Worm (Caenorhabditis elegans) whole organism, midembryonic: ENCODE measurements around the gene pcyt-1.

Experiments
- T22C8.4 ChIP-seq: fragments of 200-800 bp; sonication (Bioruptor generic); IDR thresholded peaks from 2 replicates; pipeline ENCODE4 v1.3.6; 2022; ENCODE audit warnings: missing genetic modification characterization, missing compliant biosample characterization
- cog-1 ChIP-seq: sonication (generic microtip); optimal IDR thresholded peaks from 2 replicates; lab custom pipeline; 2016; ENCODE audit warnings: missing genetic modification characterization, missing compliant biosample characterization
- flt-1 ChIP-seq: fragments of 200-800 bp; sonication (Bioruptor generic); IDR thresholded peaks from 2 replicates; pipeline ENCODE4 v1.3.6; 2022; ENCODE audit warnings: missing genetic modification characterization, missing compliant biosample characterization
- klf-2 ChIP-seq: fragments of 200-800 bp; sonication (Bioruptor generic); conservative IDR thresholded peaks from 2 replicates; pipeline ENCODE4 v1.3.6; 2022; ENCODE audit warnings: missing genetic modification reagents, missing genetic modification characterization, missing compliant biosample characterization
- med-1 ChIP-seq: sonication (generic microtip); optimal IDR thresholded peaks from 2 replicates; lab custom pipeline; 2017; ENCODE audit warnings: missing genetic modification characterization, mild to moderate bottlenecking, missing compliant biosample characterization, antibody characterized with exemption, missing genetic modification reagents; ENCODE audit not compliant: insufficient read depth
- ref-1 ChIP-seq: fragments of 200-800 bp; sonication (Bioruptor generic); conservative IDR thresholded peaks from 2 replicates; pipeline ENCODE4 v1.3.6; 2022; ENCODE audit warnings: missing genetic modification reagents, missing genetic modification characterization, missing compliant biosample characterization
- tab-1 ChIP-seq: fragments of 200-800 bp; sonication (Bioruptor generic); IDR thresholded peaks from 2 replicates; pipeline ENCODE4 v1.3.6; 2022; ENCODE audit warnings: missing genetic modification characterization, missing compliant biosample characterization
- ztf-23 ChIP-seq: fragments of 200-800 bp; sonication (Bioruptor generic); IDR thresholded peaks from 2 replicates; pipeline ENCODE4 v1.3.6; 2022; ENCODE audit warnings: missing genetic modification reagents, missing genetic modification characterization, missing compliant biosample characterization
- ztf-29 ChIP-seq: fragments of 200-800 bp; sonication (Bioruptor generic); IDR thresholded peaks from 2 replicates; pipeline ENCODE4 v1.3.6; 2022; ENCODE audit warnings: missing genetic modification reagents, missing genetic modification characterization, missing compliant biosample characterization

Gene pcyt-1

ce11 chrX:7540033-7540432, 32.1 kb upstream of the pcyt-1 start, which contains the start of gene glb-16:
glb-16 (minus strand) TSS chrX:7540133.
- TF ChIP-seq cog-1 (tag; lab: Kevin White, UChicago): no peak
- TF ChIP-seq klf-2 (GFP tag; lab: Robert Waterston, UW): no peak
- no peak for TF ChIP-seq ztf-29 (GFP tag; lab: Robert Waterston, UW)
- no peak for TF ChIP-seq tab-1 (GFP tag; lab: Robert Waterston, UW)
- TF ChIP-seq ztf-23 (GFP tag; lab: Robert Waterston, UW): no peak
- no peak for TF ChIP-seq med-1
- TF ChIP-seq ref-1 (GFP tag; lab: Robert Waterston, UW): no peak
- TF ChIP-seq flt-1: no peak
- no peak for TF ChIP-seq T22C8.4 (GFP tag; lab: Robert Waterston, UW)

ce11 chrX:7541078-7541477, 31.1 kb upstream of the pcyt-1 start:
- TF ChIP-seq ref-1 (GFP tag; lab: Robert Waterston, UW) (no peak), klf-2 (GFP tag; lab: Robert Waterston, UW) (no peak), ztf-29 (GFP tag; lab: Robert Waterston, UW) (no peak), ztf-23 (GFP tag; lab: Robert Waterston, UW) (no peak), tab-1 (GFP tag; lab: Robert Waterston, UW) (no peak), T22C8.4 (GFP tag; lab: Robert Waterston, UW) (no peak), cog-1 (tag; lab: Kevin White, UChicago) (no peak), med-1 (no peak), flt-1 (no peak)

- TF ChIP-seq flt-1 (no peak), T22C8.4 (GFP tag; lab: Robert Waterston, UW) (no peak), cog-1 (tag; lab: Kevin White, UChicago) (no peak), med-1 (no peak), ztf-29 (GFP tag; lab: Robert Waterston, UW) (no peak), klf-2 (GFP tag; lab: Robert Waterston, UW) (no peak), tab-1 (GFP tag; lab: Robert Waterston, UW) (no peak), ref-1 (GFP tag; lab: Robert Waterston, UW) (no peak)
Measured at ce11 chrX:7546509-7546908, 25.6 kb upstream of the pcyt-1 start, which contains the start of gene col-174. col-174 (plus strand) TSS chrX:7546809.

DNA sequence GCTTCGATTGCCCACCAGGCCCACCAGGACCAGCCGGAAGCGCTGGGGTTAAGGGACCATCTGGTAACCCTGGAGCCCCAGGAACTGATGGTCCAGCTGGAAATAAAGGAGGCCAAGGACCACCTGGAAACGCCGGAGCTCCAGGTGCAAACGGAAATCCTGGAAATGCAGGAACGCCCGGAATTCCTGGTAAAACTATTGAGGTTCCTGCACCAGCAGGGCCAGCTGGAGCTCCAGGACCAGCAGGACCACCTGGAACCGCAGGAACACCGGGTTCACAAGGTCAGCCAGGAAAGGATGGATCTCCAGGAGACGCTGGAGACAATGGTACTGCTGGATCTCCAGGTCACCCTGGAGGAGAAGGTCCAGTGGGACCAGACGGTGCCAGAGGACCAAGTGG, 24.5 kb upstream of the pcyt-1 start:
- no peak for TF ChIP-seq tab-1 (GFP tag; lab: Robert Waterston, UW)

DNA sequence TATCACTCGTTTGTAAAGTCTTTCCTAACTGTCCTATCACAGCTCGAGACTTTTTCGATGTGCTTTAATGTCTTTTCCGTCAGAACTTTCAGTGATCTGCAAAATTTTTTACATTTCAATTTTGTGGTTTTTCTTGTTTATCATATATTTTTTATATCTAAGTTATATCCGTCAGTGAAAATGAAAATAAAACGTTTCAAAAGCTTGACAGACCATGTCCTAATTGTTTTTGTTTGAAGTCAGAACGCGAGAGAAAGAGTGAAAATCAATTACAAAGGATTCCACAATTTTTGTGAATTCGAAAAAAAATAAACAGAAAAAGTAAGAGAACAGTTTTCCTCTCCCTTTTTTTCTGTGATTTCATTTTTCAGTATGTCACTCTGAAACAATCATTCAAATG, 24.0 kb upstream of the pcyt-1 start, which contains the start of gene F46C8.1:
F46C8.1 (plus strand) TSS at position 301 of the 400 bp plus-strand sequence.
- TF ChIP-seq ztf-29 (GFP tag; lab: Robert Waterston, UW) (no peak), cog-1 (tag; lab: Kevin White, UChicago) (no peak), klf-2 (GFP tag; lab: Robert Waterston, UW) (no peak), ref-1 (GFP tag; lab: Robert Waterston, UW) (no peak), med-1 (no peak), tab-1 (GFP tag; lab: Robert Waterston, UW) (no peak), flt-1 (no peak), T22C8.4 (GFP tag; lab: Robert Waterston, UW) (no peak)

DNA sequence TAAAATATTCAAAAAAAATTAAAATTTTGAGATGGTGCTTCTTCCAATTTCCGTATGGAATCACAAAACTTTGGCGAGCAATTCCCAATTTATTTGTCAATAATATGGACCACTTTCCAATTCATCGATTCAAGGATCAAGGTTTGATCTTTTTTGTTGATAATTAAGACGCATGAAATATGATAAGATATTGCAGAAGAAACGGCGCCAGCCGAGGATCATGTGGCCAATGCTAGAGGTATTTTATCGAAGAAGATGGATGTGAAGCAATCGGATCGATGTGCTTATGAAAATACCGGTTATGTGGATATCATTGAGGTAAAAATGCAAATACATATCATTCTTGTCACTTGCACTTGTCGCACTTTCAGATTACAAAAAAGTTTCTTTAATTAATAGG, 21.7 kb upstream of the pcyt-1 start:
- no peak for TF ChIP-seq T22C8.4 (GFP tag; lab: Robert Waterston, UW)
- no peak for TF ChIP-seq flt-1
- TF ChIP-seq ztf-23 (GFP tag; lab: Robert Waterston, UW): no peak
- TF ChIP-seq tab-1 (GFP tag; lab: Robert Waterston, UW): no peak
- TF ChIP-seq ztf-29 (GFP tag; lab: Robert Waterston, UW): no peak
- TF ChIP-seq cog-1 (tag; lab: Kevin White, UChicago): no peak
- no peak for TF ChIP-seq med-1
- TF ChIP-seq ref-1 (GFP tag; lab: Robert Waterston, UW): no peak
- TF ChIP-seq klf-2 (GFP tag; lab: Robert Waterston, UW): no peak

DNA sequence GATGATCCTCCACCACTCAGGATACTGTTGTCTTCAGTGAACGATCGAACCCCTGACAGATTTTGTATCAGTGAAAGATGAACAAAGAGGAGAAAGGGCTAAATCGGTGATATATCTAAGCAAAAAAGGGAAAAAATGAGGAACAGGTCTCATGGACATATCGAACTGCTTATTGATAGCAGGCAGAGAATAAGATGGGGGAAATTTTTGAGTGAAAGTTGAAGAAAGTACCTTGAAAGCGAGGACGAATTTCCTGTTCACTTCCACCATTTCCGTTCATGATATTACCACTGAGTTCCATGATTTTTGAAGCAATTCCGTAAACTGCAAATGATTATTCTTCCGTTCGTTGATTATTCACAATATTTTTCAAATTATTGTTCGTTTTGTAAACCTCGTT, 18.8 kb upstream of the pcyt-1 start:
- no peak for TF ChIP-seq T22C8.4 (GFP tag; lab: Robert Waterston, UW)
- TF ChIP-seq klf-2 (GFP tag; lab: Robert Waterston, UW): no peak

DNA sequence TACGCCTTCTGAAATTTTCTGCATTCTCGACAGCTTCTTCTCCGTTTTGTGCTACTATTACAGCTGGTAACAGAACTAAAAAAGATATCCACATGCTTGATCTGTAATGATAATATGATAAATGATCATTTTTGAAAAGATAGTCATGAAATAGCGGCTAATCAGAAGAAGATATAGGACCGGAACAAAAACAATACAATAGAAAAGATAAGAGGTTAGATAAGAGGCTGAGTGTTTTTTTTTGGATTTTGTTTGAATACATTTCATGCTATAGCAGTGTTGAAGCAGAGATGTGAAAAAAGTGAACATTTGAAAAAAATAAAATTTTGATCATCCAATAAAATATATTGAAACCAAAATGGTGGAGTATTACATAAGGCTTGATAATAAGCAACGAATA, 17.8 kb upstream of the pcyt-1 start, which contains the start of gene F46C8.8:
F46C8.8 (minus strand) TSS at position 101 of the 400 bp plus-strand sequence.
- no peak for TF ChIP-seq flt-1
- TF ChIP-seq cog-1 (tag; lab: Kevin White, UChicago): no peak
- TF ChIP-seq T22C8.4 (GFP tag; lab: Robert Waterston, UW): no peak
- no peak for TF ChIP-seq ztf-23 (GFP tag; lab: Robert Waterston, UW)
- TF ChIP-seq tab-1 (GFP tag; lab: Robert Waterston, UW): no peak
- TF ChIP-seq ztf-29 (GFP tag; lab: Robert Waterston, UW): no peak
- no peak for TF ChIP-seq ref-1 (GFP tag; lab: Robert Waterston, UW)
- TF ChIP-seq klf-2 (GFP tag; lab: Robert Waterston, UW): no peak
- TF ChIP-seq med-1: no peak

DNA sequence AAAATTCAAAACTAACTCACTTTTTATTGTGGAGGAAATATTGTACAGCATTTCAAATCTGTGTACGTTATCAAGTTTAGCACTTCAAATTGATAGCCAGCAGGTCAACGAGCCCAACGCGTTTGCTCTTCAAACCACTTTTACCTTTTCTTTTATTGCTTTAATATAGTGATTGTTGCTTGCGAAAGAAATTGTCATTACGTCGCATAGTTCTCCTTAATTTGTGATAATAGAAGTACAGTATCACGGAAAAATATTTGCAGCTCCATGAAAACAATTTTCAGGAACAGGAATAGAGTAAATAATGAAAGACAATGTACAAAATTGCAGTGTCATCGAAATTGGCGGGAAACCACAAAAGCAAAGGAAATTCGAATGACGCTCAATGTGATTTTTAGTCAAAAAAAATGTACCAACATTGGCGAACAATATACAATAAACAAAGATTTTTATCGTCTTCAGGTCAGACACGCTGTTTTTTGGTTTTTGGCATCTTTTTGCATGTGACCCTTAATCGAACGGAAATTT, 13.2 kb upstream of the pcyt-1 start, which contains the start of the genes PDB1.1 and F08C6.5:
PDB1.1 (minus strand) TSS at position 158 of the 528 bp plus-strand sequence.
F08C6.5 (plus strand) TSS at position 478 of the 528 bp plus-strand sequence.
- TF ChIP-seq tab-1 (GFP tag; lab: Robert Waterston, UW): no peak

DNA sequence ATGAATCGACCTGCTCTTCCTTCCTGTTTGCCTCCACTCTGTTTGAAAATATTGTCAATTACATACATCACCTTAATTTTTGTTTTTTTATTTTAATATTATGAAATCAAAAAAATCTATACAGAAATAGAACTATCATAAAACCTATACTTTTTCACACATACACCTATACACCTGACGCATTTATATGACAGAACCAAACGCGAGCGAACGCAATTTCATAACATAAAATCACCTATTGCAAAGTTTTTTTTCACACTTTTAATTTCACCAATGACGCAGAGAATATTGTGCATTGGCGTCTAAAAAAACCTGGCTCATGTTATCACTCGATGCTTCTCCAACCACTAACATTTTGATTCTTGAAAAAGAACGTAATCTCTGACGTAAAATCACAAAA, 10.2 kb upstream of the pcyt-1 start:
- no peak for TF ChIP-seq ref-1 (GFP tag; lab: Robert Waterston, UW)
- TF ChIP-seq cog-1 (tag; lab: Kevin White, UChicago): no peak
